Fruit fly (Drosophila melanogaster) whole organism, embryonic: ENCODE measurements around the gene lok.

Source experiments
- Atf6 ChIP-seq: fragments of 200-800 bp; sonication (Bioruptor generic); IDR thresholded peaks from 2 replicates; pipeline ENCODE4 v1.3.6; 2022; ENCODE audit warnings: missing biosample characterization, missing genetic modification characterization
- Bgb ChIP-seq: fragments of 200-800 bp; sonication (Bioruptor generic); IDR thresholded peaks from 2 replicates; pipeline ENCODE4 v1.3.6; 2022; ENCODE audit warnings: missing biosample characterization, missing genetic modification characterization; ENCODE audit not compliant: partially characterized antibody
- CG12769 ChIP-seq: fragments of 200-800 bp; sonication (Bioruptor generic); optimal IDR thresholded peaks from 2 replicates; lab custom pipeline; 2019; ENCODE audit warnings: missing biosample characterization, mild to moderate bottlenecking, missing genetic modification characterization, moderate library complexity
- CG15011 ChIP-seq: fragments of 200-800 bp; sonication (Bioruptor generic); optimal IDR thresholded peaks from 3 replicates; lab custom pipeline; 2018; ENCODE audit warnings: missing biosample characterization, mild to moderate bottlenecking, missing genetic modification characterization
- CG15269 ChIP-seq: fragments of 200-800 bp; sonication (Bioruptor generic); optimal IDR thresholded peaks from 2 replicates; lab custom pipeline; 2018; ENCODE audit warnings: missing biosample characterization, mild to moderate bottlenecking, missing genetic modification characterization, moderate library complexity
- CG16779 ChIP-seq: fragments of 200-800 bp; sonication (Bioruptor generic); IDR thresholded peaks from 2 replicates; pipeline ENCODE4 v1.3.6; 2022; ENCODE audit warnings: missing biosample characterization, missing genetic modification characterization
- CG17912 ChIP-seq: fragments of 200-800 bp; sonication (Bioruptor generic); optimal IDR thresholded peaks from 2 replicates; lab custom pipeline; 2018; ENCODE audit warnings: missing biosample characterization, mild to moderate bottlenecking, missing genetic modification characterization
- CG30020 ChIP-seq: fragments of 200-800 bp; optimal IDR thresholded peaks from 2 replicates; lab custom pipeline; 2019; ENCODE audit warnings: missing biosample characterization, mild to moderate bottlenecking, missing genetic modification characterization, moderate library complexity
- CG30431 ChIP-seq: fragments of 200-800 bp; sonication (Bioruptor generic); optimal IDR thresholded peaks from 2 replicates; lab custom pipeline; 2017; ENCODE audit warnings: missing biosample characterization, missing genetic modification characterization
- CG3163 ChIP-seq: fragments of 200-800 bp; sonication (Bioruptor generic); optimal IDR thresholded peaks from 3 replicates; lab custom pipeline; 2016; ENCODE audit warnings: missing biosample characterization, missing genetic modification characterization
- CG32767 ChIP-seq: fragments of 200-800 bp; sonication (Bioruptor generic); IDR thresholded peaks from 2 replicates; pipeline ENCODE4 v1.3.6; 2022; ENCODE audit warnings: missing biosample characterization, missing genetic modification characterization
- CG34224 ChIP-seq: fragments of 200-800 bp; sonication (Bioruptor generic); IDR thresholded peaks from 3 replicates; pipeline ENCODE4 v1.3.6; 2022; ENCODE audit warnings: missing biosample characterization, missing genetic modification characterization; ENCODE audit not compliant: partially characterized antibody
- CG34376 ChIP-seq: fragments of 200-800 bp; sonication (Bioruptor generic); optimal IDR thresholded peaks from 2 replicates; lab custom pipeline; 2018; ENCODE audit warnings: missing biosample characterization, mild to moderate bottlenecking, missing genetic modification characterization
- CG42726 ChIP-seq: fragments of 200-800 bp; sonication (Bioruptor generic); IDR thresholded peaks from 2 replicates; pipeline ENCODE4 v1.3.6; 2022; ENCODE audit warnings: missing biosample characterization, missing genetic modification characterization; ENCODE audit not compliant: partially characterized antibody
- CG4404 ChIP-seq: fragments of 200-800 bp; sonication (Bioruptor generic); IDR thresholded peaks from 2 replicates; pipeline ENCODE4 v1.3.6; 2022; ENCODE audit warnings: missing biosample characterization, missing genetic modification characterization
- CG7556 ChIP-seq: fragments of 200-800 bp; sonication (Bioruptor generic); optimal IDR thresholded peaks from 2 replicates; lab custom pipeline; 2017; ENCODE audit warnings: missing biosample characterization, mild to moderate bottlenecking, missing genetic modification characterization
- Doc3 ChIP-seq: fragments of 200-800 bp; sonication (Bioruptor generic); IDR thresholded peaks from 3 replicates; pipeline ENCODE4 v1.3.6; 2022; ENCODE audit warnings: missing biosample characterization, missing genetic modification characterization; ENCODE audit not compliant: partially characterized antibody
- HLH4C ChIP-seq: fragments of 200-800 bp; sonication (Bioruptor generic); IDR thresholded peaks from 3 replicates; pipeline ENCODE4 v1.3.6; 2022; ENCODE audit warnings: missing biosample characterization, missing genetic modification characterization; ENCODE audit not compliant: partially characterized antibody
- Hand ChIP-seq: fragments of 200-800 bp; sonication (Bioruptor generic); optimal IDR thresholded peaks from 2 replicates; lab custom pipeline; 2017; ENCODE audit warnings: mild to moderate bottlenecking, missing biosample characterization, missing genetic modification reagents, missing genetic modification characterization
- Hey ChIP-seq: fragments of 200-800 bp; sonication (Bioruptor generic); optimal IDR thresholded peaks from 3 replicates; lab custom pipeline; 2018; ENCODE audit warnings: missing biosample characterization, mild to moderate bottlenecking, missing genetic modification characterization
- Hmx ChIP-seq: fragments of 200-800 bp; sonication (Bioruptor generic); optimal IDR thresholded peaks from 2 replicates; lab custom pipeline; 2016; ENCODE audit warnings: missing biosample characterization, missing genetic modification characterization
- Hsf ChIP-seq: fragments of 200-800 bp; sonication (Bioruptor generic); optimal IDR thresholded peaks from 3 replicates; lab custom pipeline; 2016; ENCODE audit warnings: missing biosample characterization, missing genetic modification characterization
- Lhr ChIP-seq: fragments of 200-800 bp; sonication (Bioruptor generic); optimal IDR thresholded peaks from 3 replicates; lab custom pipeline; 2017; ENCODE audit warnings: mild to moderate bottlenecking, missing biosample characterization, missing genetic modification reagents, missing genetic modification characterization
- MTF-1 ChIP-seq: fragments of 200-800 bp; sonication (Bioruptor generic); optimal IDR thresholded peaks from 2 replicates; lab custom pipeline; 2018; ENCODE audit warnings: missing biosample characterization, mild to moderate bottlenecking, missing genetic modification characterization, borderline replicate concordance
- Nf-YB ChIP-seq: fragments of 200-800 bp; sonication (Bioruptor generic); optimal IDR thresholded peaks from 3 replicates; lab custom pipeline; 2019; ENCODE audit warnings: missing biosample characterization, mild to moderate bottlenecking, missing genetic modification characterization, moderate library complexity
- Oaz ChIP-seq: fragments of 200-800 bp; sonication (Bioruptor generic); IDR thresholded peaks from 2 replicates; pipeline ENCODE4 v1.3.6; 2022; ENCODE audit warnings: missing biosample characterization, missing genetic modification characterization
- Pdp1 ChIP-seq, 2 experiments: fragments of 200-800 bp; sonication (Bioruptor generic); optimal IDR thresholded peaks; 3 replicates each; lab custom pipeline; 2016; ENCODE audit warnings: missing biosample characterization in 2 of 2, missing genetic modification characterization in 2 of 2, mild to moderate bottlenecking in 1 of 2, moderate library complexity in 1 of 2
- Rx ChIP-seq: fragments of 200-800 bp; sonication (Bioruptor generic); IDR thresholded peaks from 2 replicates; pipeline ENCODE4 v1.3.6; 2022; ENCODE audit warnings: missing biosample characterization, missing genetic modification characterization
- Scr ChIP-seq: fragments of 200-800 bp; sonication (Bioruptor generic); IDR thresholded peaks from 2 replicates; pipeline ENCODE4 v1.3.6; 2022; ENCODE audit warnings: missing biosample characterization, missing genetic modification characterization; ENCODE audit not compliant: partially characterized antibody
- Xrp1 ChIP-seq: fragments of 200-800 bp; sonication (Bioruptor generic); IDR thresholded peaks from 2 replicates; pipeline ENCODE4 v1.3.6; 2022; ENCODE audit warnings: missing biosample characterization, missing genetic modification characterization
- bowl ChIP-seq: fragments of 200-800 bp; sonication (Bioruptor generic); IDR thresholded peaks from 2 replicates; pipeline ENCODE4 v1.3.6; 2022; ENCODE audit warnings: missing biosample characterization, missing genetic modification characterization
- cato ChIP-seq: fragments of 200-800 bp; sonication (Bioruptor generic); optimal IDR thresholded peaks from 2 replicates; lab custom pipeline; 2016; ENCODE audit warnings: missing biosample characterization, missing genetic modification characterization, borderline replicate concordance
- exex ChIP-seq: fragments of 200-800 bp; sonication (Bioruptor generic); optimal IDR thresholded peaks from 4 replicates; lab custom pipeline; 2018; ENCODE audit warnings: missing biosample characterization, mild to moderate bottlenecking, missing genetic modification characterization, moderate library complexity
- ftz-f1 ChIP-seq: fragments of 200-800 bp; sonication (Bioruptor generic); optimal IDR thresholded peaks from 2 replicates; lab custom pipeline; 2016; ENCODE audit warnings: missing biosample characterization, missing genetic modification characterization
- jing ChIP-seq: fragments of 200-800 bp; sonication (Bioruptor generic); optimal IDR thresholded peaks from 2 replicates; lab custom pipeline; 2018; ENCODE audit warnings: missing biosample characterization, mild to moderate bottlenecking, missing genetic modification characterization
- kah ChIP-seq: fragments of 200-800 bp; sonication (Bioruptor generic); optimal IDR thresholded peaks from 2 replicates; lab custom pipeline; 2018; ENCODE audit warnings: missing biosample characterization, mild to moderate bottlenecking, missing genetic modification characterization
- klu ChIP-seq: fragments of 200-800 bp; sonication (Bioruptor generic); IDR thresholded peaks from 2 replicates; pipeline ENCODE4 v1.3.6; 2022; ENCODE audit warnings: missing biosample characterization, missing genetic modification characterization
- kni ChIP-seq: fragments of 200-800 bp; sonication (Bioruptor generic); optimal IDR thresholded peaks from 3 replicates; lab custom pipeline; 2017; ENCODE audit warnings: mild to moderate bottlenecking, missing biosample characterization, missing genetic modification reagents, missing genetic modification characterization
- lbe ChIP-seq: fragments of 200-800 bp; sonication (Bioruptor generic); optimal IDR thresholded peaks from 2 replicates; lab custom pipeline; 2016; ENCODE audit warnings: missing biosample characterization, mild to moderate bottlenecking, missing genetic modification characterization
- onecut ChIP-seq: fragments of 200-800 bp; sonication (Bioruptor generic); IDR thresholded peaks from 2 replicates; pipeline ENCODE4 v1.3.6; 2022; ENCODE audit warnings: missing biosample characterization, missing genetic modification characterization
- org-1 ChIP-seq: fragments of 200-800 bp; sonication (Bioruptor generic); optimal IDR thresholded peaks from 2 replicates; lab custom pipeline; 2017; ENCODE audit warnings: missing biosample characterization, missing genetic modification characterization
- prd ChIP-seq, 3 experiments: fragments of >200 bp in 2 of 3; fragments of 200-800 bp in 1 of 3; sonication (Bioruptor generic) in 1 of 3; optimal IDR thresholded peaks in 2 of 3; IDR thresholded peaks in 1 of 3; 2 replicates in 2 of 3; 3 replicates in 1 of 3; pipeline versions ENCODE4 v1.3.6 to Lab custom; 2017 to 2022; ENCODE audit warnings: missing biosample characterization in 1 of 3, missing genetic modification characterization in 1 of 3
- rib ChIP-seq: fragments of 200-800 bp; sonication (Bioruptor generic); IDR thresholded peaks from 2 replicates; pipeline ENCODE4 v1.3.6; 2022; ENCODE audit warnings: missing biosample characterization, missing genetic modification characterization
- seq ChIP-seq: fragments of 200-800 bp; sonication (Bioruptor generic); IDR thresholded peaks from 2 replicates; pipeline ENCODE4 v1.3.6; 2022; ENCODE audit warnings: missing biosample characterization, missing genetic modification characterization
- sna ChIP-seq: fragments of 200-800 bp; sonication (Bioruptor generic); IDR thresholded peaks from 2 replicates; pipeline ENCODE4 v1.3.6; 2022; ENCODE audit warnings: missing biosample characterization, missing genetic modification characterization; ENCODE audit not compliant: partially characterized antibody
- stc ChIP-seq: fragments of 200-800 bp; sonication (Bioruptor generic); IDR thresholded peaks from 2 replicates; pipeline ENCODE4 v1.3.6; 2022; ENCODE audit warnings: missing biosample characterization, missing genetic modification characterization
- sug ChIP-seq: fragments of 200-800 bp; optimal IDR thresholded peaks from 2 replicates; lab custom pipeline; 2019; ENCODE audit warnings: missing biosample characterization, mild to moderate bottlenecking, missing genetic modification characterization, moderate library complexity
- toy ChIP-seq: fragments of 200-800 bp; sonication (Bioruptor generic); IDR thresholded peaks from 2 replicates; pipeline ENCODE4 v1.3.6; 2022; ENCODE audit warnings: missing biosample characterization, missing genetic modification characterization
- ttk ChIP-seq: fragments of 200-800 bp; sonication (Bioruptor generic); IDR thresholded peaks from 2 replicates; pipeline ENCODE4 v2.1.2; 2022; ENCODE audit warnings: missing biosample characterization, missing genetic modification characterization
- twi ChIP-seq: fragments of 200-800 bp; optimal IDR thresholded peaks from 2 replicates; lab custom pipeline; 2019; ENCODE audit warnings: missing biosample characterization, mild to moderate bottlenecking, missing genetic modification characterization, moderate library complexity
- zfh1 ChIP-seq: fragments of 200-800 bp; sonication (Bioruptor generic); IDR thresholded peaks from 3 replicates; pipeline ENCODE4 v1.3.6; 2022; ENCODE audit warnings: missing biosample characterization, missing genetic modification characterization

lok gene

dm6 chr2L:20074388-20074787 is 13.2 kb downstream of the lok start:
- TF ChIP-seq HLH4C (GFP tag; lab: Robert Waterston, UW) (no peak), Hand (GFP tag; lab: Kevin White, UChicago) (no peak), Pdp1 (GFP tag; optimal IDR thresholded peaks at IDR 0.05; lab: Kevin White, UChicago) (peak in 1 of 2 experiments; percentile 3), CG42726 (no peak), org-1 (GFP tag; lab: Kevin White, UChicago) (no peak), CG17912 (GFP tag; lab: Kevin White, UChicago) (no peak), Oaz (GFP tag; lab: Robert Waterston, UW) (no peak), Xrp1 (GFP tag; lab: Robert Waterston, UW) (no peak), prd (optimal IDR thresholded peaks at IDR 0.05; lab: Kevin White, UChicago) (no peak), prd (GFP tag; IDR thresholded peaks at IDR 0.05; lab: Robert Waterston, UW) (no peak), Doc3 (GFP tag; lab: Robert Waterston, UW) (no peak), Scr (GFP tag; lab: Robert Waterston, UW) (no peak), Atf6 (no peak), jing (GFP tag; lab: Kevin White, UChicago) (no peak), CG3163 (GFP tag; lab: Kevin White, UChicago) (no peak), CG12769 (tag; lab: Kevin White, UChicago) (no peak), CG7556 (GFP tag; lab: Kevin White, UChicago) (no peak), CG34376 (peak; percentile 62), stc (GFP tag; lab: Robert Waterston, UW) (no peak), Hmx (no peak), CG32767 (GFP tag; lab: Robert Waterston, UW) (no peak), twi (no peak), CG30431 (GFP tag; lab: Kevin White, UChicago) (no peak), Lhr (GFP tag; lab: Kevin White, UChicago) (no peak), kni (GFP tag; lab: Kevin White, UChicago) (no peak), ftz-f1 (GFP tag; lab: Kevin White, UChicago) (peak; percentile 42), Hey (no peak), CG15269 (tag; lab: Kevin White, UChicago) (no peak), CG34224 (no peak), ttk (GFP tag; lab: Robert Waterston, UW) (no peak), onecut (GFP tag; lab: Robert Waterston, UW) (no peak), Hsf (no peak), Bgb (GFP tag; lab: Robert Waterston, UW) (no peak), zfh1 (GFP tag; lab: Robert Waterston, UW) (no peak), sug (tag; lab: Kevin White, UChicago) (peak; percentile 59), rib (no peak), Rx (GFP tag; lab: Robert Waterston, UW) (no peak), exex (tag; lab: Kevin White, UChicago) (peak; percentile 53), CG4404 (GFP tag; lab: Robert Waterston, UW) (no peak), MTF-1 (GFP tag; lab: Kevin White, UChicago) (no peak), sna (GFP tag; lab: Robert Waterston, UW) (no peak), toy (GFP tag; lab: Robert Waterston, UW) (no peak), lbe (no peak), CG30020 (tag; lab: Kevin White, UChicago) (no peak), CG15011 (GFP tag; lab: Kevin White, UChicago) (no peak), klu (GFP tag; lab: Robert Waterston, UW) (no peak), cato (no peak), Nf-YB (GFP tag; lab: Kevin White, UChicago) (no peak), bowl (GFP tag; lab: Robert Waterston, UW) (no peak), CG16779 (no peak), kah (GFP tag; lab: Kevin White, UChicago) (no peak), seq (no peak)
